Worm (Caenorhabditis elegans) whole organism, L4/young adult: ENCODE measurements around the gene flr-4.

Source experiments
- W03F9.2 ChIP-seq: fragments of 150-350 bp; optimal IDR thresholded peaks from 2 replicates; lab custom pipeline; 2014; ENCODE audit warnings: missing biosample characterization, missing genetic modification characterization
- dao-5 ChIP-seq: sonication (generic microtip); optimal IDR thresholded peaks from 2 replicates; lab custom pipeline; 2016; ENCODE audit warnings: missing genotype, missing genetic modification characterization, moderate library complexity, missing compliant biosample characterization
- him-1 ChIP-seq: sonication (generic microtip); optimal IDR thresholded peaks from 2 replicates; lab custom pipeline; 2016; ENCODE audit warnings: missing genotype, missing genetic modification reagents, missing genetic modification characterization, missing compliant biosample characterization

DNA sequence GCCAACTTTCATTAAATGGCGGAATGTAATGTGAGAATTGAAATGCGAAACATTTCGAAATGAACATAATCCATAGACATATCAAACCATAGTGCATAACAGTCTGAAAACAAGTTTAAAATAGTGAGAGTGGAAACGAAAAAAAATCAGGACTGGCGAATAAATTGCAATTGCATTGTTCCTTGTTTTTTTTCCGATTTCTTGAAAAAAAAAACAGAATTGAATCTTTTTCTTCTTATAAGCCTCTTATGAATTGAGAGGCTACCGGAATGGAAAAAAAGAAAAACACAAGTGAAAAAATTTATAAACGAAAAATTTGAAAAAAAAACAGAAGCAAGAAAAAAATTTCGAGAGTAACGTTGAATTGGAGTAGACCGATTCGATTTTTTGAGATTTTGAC is 27.3 kb downstream of the flr-4 start, which contains the start of gene R07D5.2:
- TF ChIP-seq W03F9.2 (tag; lab: Kevin White, UChicago) (no peak), him-1 (tag; lab: Kevin White, UChicago) (no peak), dao-5 (tag; lab: Kevin White, UChicago) (no peak)
